Worm (Caenorhabditis elegans): ENCODE measurements around the gene C35D6.3.
A peak's percentile ranks its signal among the peaks of the same experiment; 100 is the strongest.

Gene C35D6.3

DNA sequence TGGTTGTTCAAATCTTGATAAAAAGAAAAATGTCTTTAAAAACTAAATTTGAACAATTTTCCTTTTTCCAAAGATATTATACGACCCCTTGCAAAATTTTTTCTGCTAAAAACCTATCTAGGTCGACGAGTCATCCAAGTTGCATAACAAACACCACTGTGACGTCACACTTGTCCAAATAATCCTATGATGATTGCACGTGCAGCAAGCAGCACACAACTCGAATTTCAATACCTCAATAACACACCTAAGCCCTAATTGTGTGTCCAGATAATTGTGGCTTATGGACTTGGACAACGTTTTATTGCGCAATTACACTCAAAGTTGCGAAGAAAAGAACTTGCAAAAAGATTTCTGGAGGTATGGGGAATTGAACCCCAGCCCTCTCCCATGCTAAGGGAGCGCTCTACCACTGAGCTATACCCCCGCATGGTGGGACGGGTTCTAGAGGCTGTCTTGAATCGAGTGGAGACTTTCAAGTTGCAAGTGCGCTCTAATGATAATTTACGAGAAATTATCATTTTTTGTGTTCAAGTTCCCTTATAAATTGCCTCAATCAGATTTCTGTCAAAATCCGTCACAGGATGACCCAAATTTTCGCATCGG, 42.3 kb downstream of the C35D6.3 start (continued):
- TF ChIP-seq egl-44 (GFP tag; IDR thresholded peaks at IDR 0.05) (0 out of 2 replicates have a peak, but pooled peaks have one; percentile 70), hrde-1 (tag; optimal IDR thresholded peaks at IDR 0.05; ENCODE audit: borderline replicate concordance) (peak; percentile 48), cebp-1 (GFP tag; IDR thresholded peaks at IDR 0.05) (no peak), cebp-1 (tag; optimal IDR thresholded peaks at IDR 0.05) (peak; percentile 70), rpc-1 (optimal IDR thresholded peaks at IDR 0.05) (peak; percentile 83), rpc-1 (tag; optimal IDR thresholded peaks at IDR 0.05) (peak; percentile 85), hmg-1.2 (GFP tag; IDR thresholded peaks at IDR 0.05) (peak; percentile 74), egrh-3 (GFP tag; IDR thresholded peaks at IDR 0.05) (peak; percentile 40; the same call in 1 of the 2 replicates), nhr-179 (tag; optimal IDR thresholded peaks at IDR 0.05) (no peak), athp-1 (tag; optimal IDR thresholded peaks at IDR 0.05) (peak; percentile 40), C17E4.6 (GFP tag; IDR thresholded peaks at IDR 0.05) (no peak; the same call in 1 of the 2 replicates), B0336.3 (GFP tag; IDR thresholded peaks at IDR 0.05) (peak; percentile 87), hlh-26 (GFP tag; conservative IDR thresholded peaks at IDR 0.05) (no peak), ceh-27 (GFP tag; optimal IDR thresholded peaks at IDR 0.05) (peak; percentile 58), akir-1 (GFP tag; optimal IDR thresholded peaks at IDR 0.05) (peak; percentile 48), Y53F4B.3 (GFP tag; IDR thresholded peaks at IDR 0.05) (peak; percentile 45; the same call in 1 of the 2 replicates), ceh-100 (GFP tag; IDR thresholded peaks at IDR 0.05) (peak; percentile 66), nhr-120 (GFP tag; IDR thresholded peaks at IDR 0.05) (no peak), rec-8 (tag; optimal IDR thresholded peaks at IDR 0.05) (peak; percentile 29 to 54), snpc-4 (GFP tag; optimal IDR thresholded peaks at IDR 0.05) (peak; percentile 92), snpc-4 (tag; optimal IDR thresholded peaks at IDR 0.05) (peak; percentile 69 to 98 (median 96)), dpl-1 (GFP tag; optimal IDR thresholded peaks at IDR 0.05) (no peak), somi-1 (GFP tag; optimal IDR thresholded peaks at IDR 0.05) (peak; percentile 29), sptf-2 (GFP tag; optimal IDR thresholded peaks at IDR 0.05) (peak; percentile 48), B0035.1 (tag; optimal IDR thresholded peaks at IDR 0.05) (peak; percentile 58), tbx-9 (tag; optimal IDR thresholded peaks at IDR 0.05; ENCODE audit: borderline replicate concordance) (no peak), zim-3 (tag; optimal IDR thresholded peaks at IDR 0.05) (peak; percentile 5), snpc-1.1 (tag; optimal IDR thresholded peaks at IDR 0.05; ENCODE audit: insufficient read depth) (peak; percentile 60), xnd-1 (tag; optimal IDR thresholded peaks at IDR 0.05) (no peak), ztf-26 (tag; optimal IDR thresholded peaks at IDR 0.05) (peak; percentile 58), mxl-1 (tag; optimal IDR thresholded peaks at IDR 0.05) (peak; percentile 27), pbrm-1 (GFP tag; IDR thresholded peaks at IDR 0.05) (peak; percentile 89), attf-5 (GFP tag; optimal IDR thresholded peaks at IDR 0.05) (peak; percentile 52), sdz-38 (tag; optimal IDR thresholded peaks at IDR 0.05) (no peak), gei-17 (GFP tag; optimal IDR thresholded peaks at IDR 0.05) (no peak), F55B11.4 (tag; optimal IDR thresholded peaks at IDR 0.05; ENCODE audit: borderline replicate concordance, insufficient read depth) (no peak), K11D2.4 (GFP tag; IDR thresholded peaks at IDR 0.05) (no peak; the same call in 1 of the 2 replicates), atf-7 (tag; optimal IDR thresholded peaks at IDR 0.05) (peak; percentile 58), snpc-3.4 (tag; optimal IDR thresholded peaks at IDR 0.05) (peak; percentile 73), madf-10 (tag; optimal IDR thresholded peaks at IDR 0.05) (peak; percentile 62), C06A6.2 (GFP tag; conservative IDR thresholded peaks at IDR 0.05) (no peak), chd-7 (tag; optimal IDR thresholded peaks at IDR 0.05) (no peak), lsl-1 (GFP tag; optimal IDR thresholded peaks at IDR 0.05) (peak; percentile 50), F57A8.1 (GFP tag; optimal IDR thresholded peaks at IDR 0.05) (no peak), nhr-27 (tag; optimal IDR thresholded peaks at IDR 0.05) (no peak), mel-28 (tag; optimal IDR thresholded peaks at IDR 0.05; ENCODE audit: borderline replicate concordance) (no peak), madf-3 (GFP tag; IDR thresholded peaks at IDR 0.05) (no peak), sea-2 (GFP tag; IDR thresholded peaks at IDR 0.05) (no peak)
